Fruit fly (Drosophila melanogaster): ENCODE results near the gene rudhira.

rudhira gene

dm6 chrX:11806867-11807747 lies 9.6 kb upstream of the rudhira start, which contains the start of gene Hsc70-3 (continued):
- TF ChIP-seq CG17385 (GFP tag; optimal IDR thresholded peaks at IDR 0.05) (peak; percentile 81), CG8089 (GFP tag; optimal IDR thresholded peaks at IDR 0.05) (peak; percentile 34), chm (GFP tag; IDR thresholded peaks at IDR 0.05) (peak; percentile 15; the same call in 1 of the 2 replicates), hb (GFP tag; IDR thresholded peaks at IDR 0.05; ENCODE audit: partially characterized antibody) (peak; percentile 63; the same call in 1 of the 3 replicates), CG2199 (GFP tag; IDR thresholded peaks at IDR 0.05) (peak; percentile 64; the same call in 1 of the 3 replicates), ftz-f1 (GFP tag; optimal IDR thresholded peaks at IDR 0.05) (peak; percentile 47), CG11085 (GFP tag; IDR thresholded peaks at IDR 0.05) (no peak), Vsx1 (GFP tag; optimal IDR thresholded peaks at IDR 0.05) (peak; percentile 12), HLH3B (GFP tag; IDR thresholded peaks at IDR 0.05) (peak; percentile 43; the same call in 1 of the 2 replicates), Nf-YC (tag; optimal IDR thresholded peaks at IDR 0.05) (peak; percentile 77), her (GFP tag; optimal IDR thresholded peaks at IDR 0.05) (peak; percentile 40), CG2712 (tag; optimal IDR thresholded peaks at IDR 0.05) (peak; percentile 44), btn (GFP tag; optimal IDR thresholded peaks at IDR 0.05) (peak; percentile 14), mam (GFP tag; optimal IDR thresholded peaks at IDR 0.05) (no peak), CG12659 (GFP tag; optimal IDR thresholded peaks at IDR 0.05) (peak; percentile 47), CG14014 (GFP tag; IDR thresholded peaks at IDR 0.05) (peak; percentile 39; the same call in 1 of the 2 replicates), CG34376 (GFP tag; optimal IDR thresholded peaks at IDR 0.05) (peak; percentile 1), CG9727 (GFP tag; optimal IDR thresholded peaks at IDR 0.05) (peak; percentile 26), NC2β (GFP tag; optimal IDR thresholded peaks at IDR 0.05) (peak; percentile 36), NfI (GFP tag; optimal IDR thresholded peaks at IDR 0.05) (no peak), CG10462 (GFP tag; optimal IDR thresholded peaks at IDR 0.05) (no peak), Dp (GFP tag; optimal IDR thresholded peaks at IDR 0.05) (peak; percentile 0), CG1792 (GFP tag; optimal IDR thresholded peaks at IDR 0.05) (peak; percentile 19), tio (GFP tag; optimal IDR thresholded peaks at IDR 0.05) (no peak), grau (tag; optimal IDR thresholded peaks at IDR 0.05) (peak; percentile 33), MTF-1 (GFP tag; optimal IDR thresholded peaks at IDR 0.05; ENCODE audit: borderline replicate concordance) (peak; percentile 79), pros (GFP tag; optimal IDR thresholded peaks at IDR 0.05) (peak; percentile 66), pfk (GFP tag; optimal IDR thresholded peaks at IDR 0.05) (peak; percentile 55), CG2875 (GFP tag; optimal IDR thresholded peaks at IDR 0.05) (peak; percentile 81), bbx (GFP tag; IDR thresholded peaks at IDR 0.05; ENCODE audit: partially characterized antibody) (peak; percentile 35), unpg (GFP tag; optimal IDR thresholded peaks at IDR 0.05) (peak; percentile 15), vnd (GFP tag; IDR thresholded peaks at IDR 0.05; ENCODE audit: partially characterized antibody) (peak; percentile 53; the same call in 2 of the 3 replicates), B-H1 (GFP tag; IDR thresholded peaks at IDR 0.05) (no peak), hkb (optimal IDR thresholded peaks at IDR 0.05) (no peak), hkb (GFP tag; IDR thresholded peaks at IDR 0.05) (peak; percentile 73; the same call in 1 of the 2 replicates), ATbp (GFP tag; optimal IDR thresholded peaks at IDR 0.05) (peak; percentile 89), HLHmδ (GFP tag; optimal IDR thresholded peaks at IDR 0.05) (peak; percentile 62), MESR4 (GFP tag; optimal IDR thresholded peaks at IDR 0.05) (peak; percentile 8), Meics (GFP tag; optimal IDR thresholded peaks at IDR 0.05) (peak; percentile 1), Trl (optimal IDR thresholded peaks at IDR 0.05) (peak; percentile 76 to 85), Trl (GFP tag; optimal IDR thresholded peaks at IDR 0.05) (peak; percentile 50), CG3407 (GFP tag; optimal IDR thresholded peaks at IDR 0.05) (peak; percentile 66), wek (GFP tag; optimal IDR thresholded peaks at IDR 0.05) (peak; percentile 71), CG6254 (GFP tag; optimal IDR thresholded peaks at IDR 0.05) (peak; percentile 60), hbn (GFP tag; IDR thresholded peaks at IDR 0.05; ENCODE audit: partially characterized antibody) (peak; percentile 60; the same call in 1 of the 2 replicates), Asciz (GFP tag; optimal IDR thresholded peaks at IDR 0.05) (peak; percentile 83), CG8924 (tag; optimal IDR thresholded peaks at IDR 0.05) (peak; percentile 55)

All from whole organism, embryonic.